Fruit fly (Drosophila melanogaster): ENCODE results near the gene CG13917.

- TF ChIP-seq Mnt (GFP tag; optimal IDR thresholded peaks at IDR 0.05): peak; percentile 71
- no peak for TF ChIP-seq cnc (optimal IDR thresholded peaks at IDR 0.05)
- TF ChIP-seq toe (GFP tag; optimal IDR thresholded peaks at IDR 0.05): peak; percentile 84
- peak; percentile 80 for TF ChIP-seq tj (GFP tag; optimal IDR thresholded peaks at IDR 0.05)
- peak; percentile 97 for TF ChIP-seq ovo (GFP tag; optimal IDR thresholded peaks at IDR 0.05)
- TF ChIP-seq CG33017 (tag; optimal IDR thresholded peaks at IDR 0.05): peak; percentile 85
Measured at dm6 chr3L:1591692-1592371, 15.3 kb downstream of the CG13917 start.
